Worm (Caenorhabditis elegans) whole organism, L1 larva: ENCODE measurements around the gene Y57A10C.10.
A peak's percentile ranks its signal among the peaks of the same experiment; 100 is the strongest.

ENCODE experiments used
- blmp-1 ChIP-seq: fragments of 150-350 bp; optimal IDR thresholded peaks from 2 replicates; lab custom pipeline; 2014; ENCODE audit warnings: missing biosample characterization, missing genetic modification characterization
- ceh-8 ChIP-seq: fragments of 200-800 bp; sonication (Bioruptor generic); optimal IDR thresholded peaks from 2 replicates; lab custom pipeline; 2018; ENCODE audit warnings: mild to moderate bottlenecking, missing genetic modification characterization, moderate library complexity, missing compliant biosample characterization
- ceh-88 ChIP-seq: fragments of 200-800 bp; sonication (Bioruptor generic); IDR thresholded peaks from 2 replicates; pipeline ENCODE4 v1.3.6; 2022; ENCODE audit warnings: missing genetic modification characterization, missing compliant biosample characterization
- efl-1 ChIP-seq, 4 experiments: fragments of 150-350 bp; optimal IDR thresholded peaks in 3 of 4; peaks in 1 of 4; 1 replicate in 1 of 4; 2 replicates in 3 of 4; lab custom pipeline; 2014; ENCODE audit warnings: missing biosample characterization in 2 of 4, missing genetic modification characterization in 2 of 4, missing genetic modification reagents in 2 of 4
- elt-2 ChIP-seq: sonication (generic microtip); optimal IDR thresholded peaks from 2 replicates; lab custom pipeline; 2016; ENCODE audit warnings: missing genetic modification characterization, mild to moderate bottlenecking, inconsistent platforms, missing compliant biosample characterization, missing genetic modification reagents
- ets-5 ChIP-seq: fragments of 200-800 bp; sonication (Bioruptor generic); IDR thresholded peaks from 2 replicates; pipeline ENCODE4 v1.3.6; 2022; ENCODE audit warnings: missing genetic modification characterization, missing compliant biosample characterization
- hlh-17 ChIP-seq: fragments of 200-800 bp; sonication (Bioruptor generic); optimal IDR thresholded peaks from 2 replicates; lab custom pipeline; 2018; ENCODE audit warnings: missing genetic modification characterization, mild to moderate bottlenecking, missing compliant biosample characterization, moderate library complexity, borderline replicate concordance
- hlh-4 ChIP-seq: sonication (generic microtip); optimal IDR thresholded peaks from 2 replicates; lab custom pipeline; 2016; ENCODE audit warnings: mild to moderate bottlenecking, missing genetic modification characterization, missing compliant biosample characterization
- irx-1 ChIP-seq: sonication (generic microtip); optimal IDR thresholded peaks from 2 replicates; lab custom pipeline; 2016; ENCODE audit warnings: missing genetic modification characterization, missing compliant biosample characterization
- jun-1 ChIP-seq: fragments of 150-350 bp; optimal IDR thresholded peaks from 2 replicates; lab custom pipeline; 2014; ENCODE audit warnings: missing biosample characterization, missing genetic modification reagents, missing genetic modification characterization
- lin-13 ChIP-seq: fragments of 150-350 bp; optimal IDR thresholded peaks from 2 replicates; lab custom pipeline; 2014; ENCODE audit warnings: missing biosample characterization, missing genetic modification reagents, missing genetic modification characterization
- lin-15B ChIP-seq: fragments of 150-350 bp; sonication (generic microtip); optimal IDR thresholded peaks from 3 replicates; lab custom pipeline; 2014; ENCODE audit warnings: missing biosample characterization, missing genetic modification characterization
- lin-39 ChIP-seq: fragments of 150-350 bp; optimal IDR thresholded peaks from 2 replicates; lab custom pipeline; 2014; ENCODE audit warnings: missing biosample characterization, missing genetic modification reagents, missing genetic modification characterization
- lir-3 ChIP-seq: sonication (generic microtip); optimal IDR thresholded peaks from 2 replicates; lab custom pipeline; 2016; ENCODE audit warnings: mild to moderate bottlenecking, missing genetic modification characterization, moderate library complexity, missing compliant biosample characterization; ENCODE audit not compliant: poor library complexity
- lsy-2 ChIP-seq, 2 experiments: fragments of 150-350 bp; optimal IDR thresholded peaks; 2 replicates each; lab custom pipeline; 2014; ENCODE audit warnings: missing biosample characterization in 2 of 2, missing genetic modification characterization in 2 of 2
- nhr-20 ChIP-seq: sonication (generic microtip); optimal IDR thresholded peaks from 2 replicates; lab custom pipeline; 2016; ENCODE audit warnings: mild to moderate bottlenecking, missing genetic modification characterization, missing compliant biosample characterization
- nhr-237 ChIP-seq: fragments of 150-350 bp; optimal IDR thresholded peaks from 2 replicates; lab custom pipeline; 2014; ENCODE audit warnings: missing biosample characterization, missing genetic modification characterization
- nhr-28 ChIP-seq: fragments of 150-350 bp; optimal IDR thresholded peaks from 2 replicates; lab custom pipeline; 2014; ENCODE audit warnings: missing biosample characterization, missing genetic modification characterization
- nhr-84 ChIP-seq: sonication (generic microtip); optimal IDR thresholded peaks from 2 replicates; lab custom pipeline; 2017; ENCODE audit warnings: missing biosample characterization, missing genetic modification characterization
- nhr-85 ChIP-seq: sonication (generic microtip); peaks from one replicate; lab custom pipeline; 2016; ENCODE audit warnings: missing genetic modification characterization, inconsistent platforms, missing compliant biosample characterization
- pag-3 ChIP-seq: sonication (generic microtip); optimal IDR thresholded peaks from 2 replicates; lab custom pipeline; 2017; ENCODE audit warnings: missing genetic modification characterization, mild to moderate bottlenecking, missing compliant biosample characterization, antibody characterized with exemption, borderline replicate concordance; ENCODE audit not compliant: insufficient read depth
- pax-3 ChIP-seq: fragments of 200-800 bp; sonication (Bioruptor generic); optimal IDR thresholded peaks from 2 replicates; lab custom pipeline; 2018; ENCODE audit warnings: mild to moderate bottlenecking, missing genetic modification characterization, moderate library complexity, missing compliant biosample characterization
- tbx-2 ChIP-seq: sonication (generic microtip); optimal IDR thresholded peaks from 2 replicates; lab custom pipeline; 2016; ENCODE audit warnings: missing genetic modification characterization, missing compliant biosample characterization
- unc-62 ChIP-seq: fragments of 150-350 bp; optimal IDR thresholded peaks from 2 replicates; lab custom pipeline; 2014; ENCODE audit warnings: missing biosample characterization, missing genetic modification reagents, missing genetic modification characterization
- zag-1 ChIP-seq: fragments of 150-350 bp; optimal IDR thresholded peaks from 2 replicates; lab custom pipeline; 2014; ENCODE audit warnings: missing biosample characterization, missing genetic modification characterization
- ztf-4 ChIP-seq: fragments of 150-350 bp; optimal IDR thresholded peaks from 2 replicates; lab custom pipeline; 2014; ENCODE audit warnings: missing biosample characterization, missing genetic modification characterization

The Y57A10C.10 gene

DNA sequence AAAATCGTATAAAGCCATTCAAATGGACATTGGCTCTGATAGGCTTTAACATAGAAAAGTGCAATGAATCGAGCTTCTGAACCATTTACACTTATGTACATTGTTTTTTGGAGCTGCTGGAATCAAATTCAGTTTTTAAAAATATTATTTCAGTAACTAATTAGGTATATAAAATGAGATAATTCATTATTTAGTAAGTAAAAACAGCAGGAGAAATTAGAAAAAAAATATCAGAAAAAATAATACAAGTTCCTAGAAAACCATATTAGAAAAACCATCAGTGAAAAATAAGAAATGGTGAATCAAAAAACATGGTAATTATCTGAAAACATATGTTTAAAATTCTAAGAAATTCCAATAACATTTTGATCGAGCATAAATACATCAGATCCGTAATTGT lies 43.4 kb downstream of the Y57A10C.10 start, which contains the start of gene F57G9.7:
F57G9.7 (minus strand) TSS at position 101 of the 400 bp plus-strand sequence.
- TF ChIP-seq pax-3 (tag; lab: Kevin White, UChicago) (peak; percentile 16), zag-1 (tag; lab: Kevin White, UChicago) (no peak)
- TF ChIP-seq, all 84 proteins: peak for 1

- TF ChIP-seq jun-1 (tag; lab: Kevin White, UChicago): no peak
- no peak for TF ChIP-seq blmp-1
- TF ChIP-seq lin-13: no peak
- no peak for TF ChIP-seq nhr-85
- TF ChIP-seq pag-3: no peak
- TF ChIP-seq nhr-28 (tag; lab: Kevin White, UChicago): no peak
- no peak for TF ChIP-seq ets-5 (GFP tag; lab: Robert Waterston, UW)
- TF ChIP-seq irx-1: no peak
- no peak for TF ChIP-seq hlh-4 (tag; lab: Kevin White, UChicago)
- no peak for TF ChIP-seq lin-39 (tag; lab: Kevin White, UChicago)
- no peak for TF ChIP-seq hlh-17 (GFP tag; lab: Kevin White, UChicago)
- TF ChIP-seq lin-15B (tag; lab: Kevin White, UChicago): no peak
- no peak for TF ChIP-seq ztf-4 (tag; lab: Kevin White, UChicago)
- TF ChIP-seq lsy-2 (tag; optimal IDR thresholded peaks at IDR 0.05; lab: Kevin White, UChicago): no peak
- no peak for TF ChIP-seq ceh-8 (GFP tag; lab: Kevin White, UChicago)
- TF ChIP-seq ceh-88 (GFP tag; lab: Robert Waterston, UW): no peak
Measured at ce11 chrII:12394138-12394537, 46.9 kb downstream of the Y57A10C.10 start.

DNA sequence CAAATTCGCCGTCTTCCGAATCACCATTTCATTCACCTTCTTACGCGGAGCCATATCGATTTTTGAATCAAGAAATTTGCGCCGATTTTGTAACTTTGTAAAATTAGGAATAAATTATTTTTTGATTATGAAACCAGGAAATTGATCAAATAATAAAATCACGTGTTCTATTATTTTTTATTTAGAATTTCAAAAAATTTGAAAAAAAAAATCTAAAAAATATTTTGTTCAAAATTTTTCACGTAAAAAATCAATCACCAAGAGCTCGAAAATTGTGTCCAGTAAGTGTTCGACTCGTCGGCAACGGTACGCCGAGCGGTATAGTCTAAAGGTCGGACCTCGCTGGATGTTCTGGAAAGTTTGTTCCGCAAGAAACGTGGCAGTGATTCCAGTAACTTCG lies 47.4 kb downstream of the Y57A10C.10 start, which contains the start of gene Y57A10B.7:
Y57A10B.7 (minus strand) TSS at position 101 of the 400 bp plus-strand sequence.
- TF ChIP-seq elt-2 (no peak), nhr-237 (tag; lab: Kevin White, UChicago) (no peak), tbx-2 (no peak), efl-1 (optimal IDR thresholded peaks at IDR 0.05; lab: Kevin White, UChicago) (no peak), efl-1 (GFP tag; optimal IDR thresholded peaks at IDR 0.05 in 1 of 2; lab: Kevin White, UChicago) (no peak), unc-62 (GFP tag; lab: Kevin White, UChicago) (no peak), nhr-84 (tag; lab: Kevin White, UChicago) (no peak), irx-1 (no peak), lin-39 (tag; lab: Kevin White, UChicago) (no peak), nhr-20 (tag; lab: Kevin White, UChicago) (no peak), lir-3 (tag; lab: Kevin White, UChicago) (no peak)
